Fruit fly (Drosophila melanogaster): Measurements from ENCODE around the gene CG9521.

The CG9521 gene

DNA sequence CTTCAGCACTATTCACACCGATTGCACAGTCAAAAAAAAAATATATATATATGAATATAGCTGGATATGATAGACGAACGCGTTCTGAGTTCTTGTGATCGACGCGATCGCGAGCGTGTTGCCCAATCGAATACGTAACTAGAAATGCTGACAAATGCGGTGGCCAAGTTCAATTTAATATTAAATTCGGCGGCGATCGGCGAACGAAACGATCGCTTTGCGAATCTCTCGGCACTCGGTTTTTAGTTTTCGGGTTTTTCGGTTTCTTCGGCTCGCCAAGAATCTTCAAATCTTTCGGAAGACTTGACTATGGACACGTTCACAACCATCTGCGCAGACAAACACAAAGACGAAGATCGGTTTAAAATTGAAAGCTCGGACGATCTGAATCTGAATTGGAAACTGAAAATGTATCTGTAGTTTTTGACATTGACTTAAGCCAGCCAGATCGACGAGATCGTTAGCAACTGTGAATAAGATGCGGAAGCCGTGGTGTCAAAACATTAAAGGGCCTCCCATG lies at the start of gene CG9521:
Gene CG9521, minus strand, starts transcription at position 117 of the 520 bp plus-strand sequence.
- TF ChIP-seq Hr78 (GFP tag; optimal IDR thresholded peaks at IDR 0.05) (no peak), dl (GFP tag; optimal IDR thresholded peaks at IDR 0.05; ENCODE audit: insufficient read depth in 1 of 2, partially characterized antibody in 2 of 2) (no peak), psq (GFP tag; optimal IDR thresholded peaks at IDR 0.05) (no peak), Myc (optimal IDR thresholded peaks at IDR 0.05) (no peak), HLH106 (tag; optimal IDR thresholded peaks at IDR 0.05) (no peak), CG9705 (GFP tag; optimal IDR thresholded peaks at IDR 0.05) (no peak), Hr83 (GFP tag; optimal IDR thresholded peaks at IDR 0.05; ENCODE audit: poor library complexity, severe bottlenecking) (no peak), Hnf4 (GFP tag; optimal IDR thresholded peaks at IDR 0.05) (no peak), Jra (GFP tag; optimal IDR thresholded peaks at IDR 0.05) (no peak), dsf (GFP tag; optimal IDR thresholded peaks at IDR 0.05; ENCODE audit: borderline replicate concordance) (no peak), h (GFP tag; optimal IDR thresholded peaks at IDR 0.05) (no peak), CG32264 (GFP tag; optimal IDR thresholded peaks at IDR 0.05) (no peak), OdsH (GFP tag; optimal IDR thresholded peaks at IDR 0.05) (no peak), Dfd (GFP tag; optimal IDR thresholded peaks at IDR 0.05) (no peak)

DNA sequence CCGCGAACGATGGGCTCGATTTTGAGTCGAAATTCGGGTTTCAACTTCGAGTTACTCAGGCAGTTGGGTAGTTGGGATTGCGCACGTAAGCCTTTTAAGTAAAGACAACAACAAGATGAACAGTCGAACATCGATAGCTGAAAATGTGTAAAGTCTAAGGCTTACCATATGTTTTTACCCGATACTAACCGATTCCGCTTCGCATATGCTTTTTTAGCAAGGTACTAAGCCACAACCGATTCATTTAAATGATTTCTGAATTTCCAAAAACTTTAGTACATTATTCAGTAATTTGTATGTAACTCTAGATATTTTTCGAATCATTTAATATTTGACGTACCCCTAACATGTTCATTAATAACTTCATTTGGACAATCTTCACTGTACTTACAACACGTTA lies 44.5 kb upstream of the CG9521 start:
- TF ChIP-seq dmrt93B (GFP tag; optimal IDR thresholded peaks at IDR 0.05) (peak; percentile 13), h (GFP tag; optimal IDR thresholded peaks at IDR 0.05) (peak; percentile 16), fru (GFP tag; optimal IDR thresholded peaks at IDR 0.05) (peak; percentile 61), psq (GFP tag; optimal IDR thresholded peaks at IDR 0.05) (peak; percentile 1), Rel (GFP tag; optimal IDR thresholded peaks at IDR 0.05) (no peak), Rel (tag; optimal IDR thresholded peaks at IDR 0.05) (no peak), Mio (GFP tag; optimal IDR thresholded peaks at IDR 0.05) (no peak), Sp1 (GFP tag; optimal IDR thresholded peaks at IDR 0.05) (peak; percentile 41)

DNA sequence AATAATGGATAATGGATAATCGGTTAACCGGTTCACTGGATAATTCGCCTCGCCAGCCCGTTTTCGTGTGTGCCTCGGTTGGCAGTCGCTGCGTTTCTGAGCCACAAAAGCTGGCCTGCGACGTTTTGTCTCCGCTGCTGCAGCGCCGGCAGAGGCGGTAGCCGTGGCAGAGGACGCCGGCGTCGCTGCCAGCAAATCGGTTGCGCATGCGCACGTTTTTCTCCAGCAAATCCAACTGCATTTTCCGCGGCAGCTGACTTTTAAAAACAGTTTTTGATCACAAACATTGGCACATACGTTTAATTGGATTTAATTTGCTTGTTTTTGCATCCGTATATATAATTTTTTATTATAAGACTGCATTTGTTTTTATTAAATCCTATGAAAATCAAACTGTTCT lies 43.7 kb upstream of the CG9521 start, which contains the start of gene CG9514:
Gene CG9514, minus strand, starts transcription at position 101 of the 400 bp plus-strand sequence.
- TF ChIP-seq dl (GFP tag; optimal IDR thresholded peaks at IDR 0.05; ENCODE audit: insufficient read depth in 1 of 2, partially characterized antibody in 2 of 2) = no peak
- TF ChIP-seq Dfd (GFP tag; optimal IDR thresholded peaks at IDR 0.05) = no peak
- TF ChIP-seq N (GFP tag; optimal IDR thresholded peaks at IDR 0.05) = no peak
- TF ChIP-seq br (GFP tag; optimal IDR thresholded peaks at IDR 0.05) = no peak
- no peak for TF ChIP-seq fru (GFP tag; optimal IDR thresholded peaks at IDR 0.05)
- no peak for TF ChIP-seq Jra (GFP tag; optimal IDR thresholded peaks at IDR 0.05)
- no peak for TF ChIP-seq dmrt93B (GFP tag; optimal IDR thresholded peaks at IDR 0.05)
- no peak for TF ChIP-seq Hnf4 (GFP tag; optimal IDR thresholded peaks at IDR 0.05)
- no peak for TF ChIP-seq lola (GFP tag; optimal IDR thresholded peaks at IDR 0.05)
- no peak for TF ChIP-seq Vsx2 (GFP tag; optimal IDR thresholded peaks at IDR 0.05; ENCODE audit: partially characterized antibody)
- no peak for TF ChIP-seq GATAd (GFP tag; optimal IDR thresholded peaks at IDR 0.05)

DNA sequence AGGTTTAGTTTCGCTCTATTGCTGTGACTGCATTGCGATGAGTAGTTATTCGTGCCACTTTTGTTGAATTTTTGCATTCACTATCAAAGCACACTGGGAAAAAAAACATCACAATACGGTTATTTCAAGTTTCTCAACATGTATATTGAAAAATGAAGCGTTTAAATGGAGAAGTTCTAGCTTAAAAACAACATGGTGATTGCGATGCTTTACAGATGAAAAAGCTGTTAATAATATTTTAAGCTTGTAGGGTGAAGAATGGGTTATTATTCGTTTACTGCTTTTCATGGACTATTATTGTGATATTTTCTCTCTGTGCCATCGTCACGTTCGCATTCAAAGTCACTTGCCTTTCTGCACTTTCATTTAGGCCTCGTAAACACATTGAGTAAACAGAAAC lies 43.2 kb upstream of the CG9521 start:
- TF ChIP-seq N (GFP tag; optimal IDR thresholded peaks at IDR 0.05) (no peak), dsf (GFP tag; optimal IDR thresholded peaks at IDR 0.05; ENCODE audit: borderline replicate concordance) (no peak), Hr78 (GFP tag; optimal IDR thresholded peaks at IDR 0.05) (no peak), lola (GFP tag; optimal IDR thresholded peaks at IDR 0.05) (no peak), GATAd (GFP tag; optimal IDR thresholded peaks at IDR 0.05) (no peak), HLH106 (tag; optimal IDR thresholded peaks at IDR 0.05) (no peak), h (GFP tag; optimal IDR thresholded peaks at IDR 0.05) (no peak), Vsx2 (GFP tag; optimal IDR thresholded peaks at IDR 0.05; ENCODE audit: partially characterized antibody) (no peak), pan (optimal IDR thresholded peaks at IDR 0.05) (no peak), Hr83 (GFP tag; optimal IDR thresholded peaks at IDR 0.05; ENCODE audit: poor library complexity, severe bottlenecking) (no peak), psq (GFP tag; optimal IDR thresholded peaks at IDR 0.05) (no peak), woc (GFP tag; optimal IDR thresholded peaks at IDR 0.05) (no peak), Abd-B (GFP tag; optimal IDR thresholded peaks at IDR 0.05) (no peak), Jra (GFP tag; optimal IDR thresholded peaks at IDR 0.05) (no peak), CG32264 (GFP tag; optimal IDR thresholded peaks at IDR 0.05) (no peak)

DNA sequence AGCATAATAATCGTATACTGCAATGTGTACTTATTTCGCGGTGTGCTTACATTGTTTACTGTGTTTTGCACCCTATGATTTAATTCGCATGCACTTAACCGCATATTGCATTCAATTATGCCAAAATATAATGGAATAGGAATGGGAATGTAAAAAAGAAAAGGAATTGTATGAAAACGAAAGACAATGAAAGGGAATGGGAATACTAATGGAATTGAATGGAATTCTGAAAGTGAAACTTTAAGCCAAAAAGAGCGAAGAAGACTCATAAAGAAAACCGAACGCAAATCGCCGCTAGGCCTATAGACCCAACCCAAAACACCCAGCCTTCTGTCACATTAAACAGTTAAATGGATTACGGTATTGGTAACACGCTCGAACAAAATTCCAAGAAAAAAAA lies 40.8 kb upstream of the CG9521 start:
- no peak for TF ChIP-seq dsf (GFP tag; optimal IDR thresholded peaks at IDR 0.05; ENCODE audit: borderline replicate concordance)
- TF ChIP-seq GATAd (GFP tag; optimal IDR thresholded peaks at IDR 0.05) = no peak
- no peak for TF ChIP-seq Vsx2 (GFP tag; optimal IDR thresholded peaks at IDR 0.05; ENCODE audit: partially characterized antibody)
- no peak for TF ChIP-seq h (GFP tag; optimal IDR thresholded peaks at IDR 0.05)
- TF ChIP-seq sv (GFP tag; optimal IDR thresholded peaks at IDR 0.05) = no peak
- no peak for TF ChIP-seq HLH106 (tag; optimal IDR thresholded peaks at IDR 0.05)
- TF ChIP-seq psq (GFP tag; optimal IDR thresholded peaks at IDR 0.05) = no peak
- TF ChIP-seq Jra (GFP tag; optimal IDR thresholded peaks at IDR 0.05) = no peak

All from whole organism, wandering third instar larva.